Fruit fly (Drosophila melanogaster): ENCODE measurements around the gene CG14708.
A peak's percentile ranks its signal among the peaks of the same experiment; 100 is the strongest.

Gene CG14708

dm6 chr3R:11568873-11569450 lies 15.0 kb downstream of the CG14708 start, which contains the start of gene Mrp4 (continued):
- TF ChIP-seq dan (GFP tag; IDR thresholded peaks at IDR 0.05) (no peak), usp (GFP tag; optimal IDR thresholded peaks at IDR 0.05) (no peak), CG4730 (GFP tag; IDR thresholded peaks at IDR 0.05) (no peak), Antp (GFP tag; optimal IDR thresholded peaks at IDR 0.05) (no peak), cas (GFP tag; IDR thresholded peaks at IDR 0.05) (no peak), Asciz (GFP tag; optimal IDR thresholded peaks at IDR 0.05) (peak; percentile 54), da (GFP tag; optimal IDR thresholded peaks at IDR 0.05) (no peak), CG14050 (GFP tag; IDR thresholded peaks at IDR 0.05) (no peak), CG12391 (tag; optimal IDR thresholded peaks at IDR 0.05) (peak; percentile 29), CG12299 (tag; optimal IDR thresholded peaks at IDR 0.05) (peak; percentile 78), h (optimal IDR thresholded peaks at IDR 0.05) (no peak), pfk (GFP tag; optimal IDR thresholded peaks at IDR 0.05) (peak; percentile 60), sqz (GFP tag; optimal IDR thresholded peaks at IDR 0.05) (peak; percentile 48), YL-1 (GFP tag; optimal IDR thresholded peaks at IDR 0.05) (no peak), D19A (tag; optimal IDR thresholded peaks at IDR 0.05) (peak; percentile 10), Atf3 (GFP tag; optimal IDR thresholded peaks at IDR 0.05) (no peak), CG18476 (GFP tag; optimal IDR thresholded peaks at IDR 0.05) (no peak), CG2116 (GFP tag; optimal IDR thresholded peaks at IDR 0.05) (no peak), Ets97D (GFP tag; optimal IDR thresholded peaks at IDR 0.05) (peak; percentile 2), Adf1 (GFP tag; IDR thresholded peaks at IDR 0.05) (peak; percentile 21; the same call in 1 of the 2 replicates), Jarid2 (GFP tag; optimal IDR thresholded peaks at IDR 0.05) (peak; percentile 96), CG10431 (GFP tag; optimal IDR thresholded peaks at IDR 0.05) (peak; percentile 78), tin (GFP tag; optimal IDR thresholded peaks at IDR 0.05) (no peak), CG8089 (GFP tag; optimal IDR thresholded peaks at IDR 0.05) (no peak), tap (tag; optimal IDR thresholded peaks at IDR 0.05) (peak; percentile 49), nom (GFP tag; optimal IDR thresholded peaks at IDR 0.05) (peak; percentile 83), CG17361 (GFP tag; IDR thresholded peaks at IDR 0.05) (no peak), CG30431 (GFP tag; optimal IDR thresholded peaks at IDR 0.05) (no peak), CG15696 (tag; optimal IDR thresholded peaks at IDR 0.05) (no peak), HLH54F (GFP tag; optimal IDR thresholded peaks at IDR 0.05) (no peak), exex (tag; optimal IDR thresholded peaks at IDR 0.05) (peak; percentile 7), nerfin-1 (tag; optimal IDR thresholded peaks at IDR 0.05) (no peak), CG12769 (tag; optimal IDR thresholded peaks at IDR 0.05) (peak; percentile 70), lab (GFP tag; optimal IDR thresholded peaks at IDR 0.05) (peak; percentile 64), CG12659 (GFP tag; optimal IDR thresholded peaks at IDR 0.05) (no peak), CG13296 (GFP tag; optimal IDR thresholded peaks at IDR 0.05) (peak; percentile 80), toy (GFP tag; IDR thresholded peaks at IDR 0.05) (no peak), Spps (tag; optimal IDR thresholded peaks at IDR 0.05) (no peak), sna (GFP tag; IDR thresholded peaks at IDR 0.05; ENCODE audit: partially characterized antibody) (peak; percentile 66), Kr (GFP tag; optimal IDR thresholded peaks at IDR 0.05) (no peak), stwl (tag; optimal IDR thresholded peaks at IDR 0.05) (no peak), CG1024 (GFP tag; IDR thresholded peaks at IDR 0.05) (no peak), CG18764 (GFP tag; optimal IDR thresholded peaks at IDR 0.05) (no peak), CG3407 (GFP tag; optimal IDR thresholded peaks at IDR 0.05) (peak; percentile 48), tio (GFP tag; optimal IDR thresholded peaks at IDR 0.05) (no peak), Oaz (GFP tag; IDR thresholded peaks at IDR 0.05) (no peak), Med (GFP tag) (peak; percentile 79), CG8924 (tag; optimal IDR thresholded peaks at IDR 0.05) (peak; percentile 27), Side (GFP tag; optimal IDR thresholded peaks at IDR 0.05) (peak; percentile 46), maf-S (GFP tag; optimal IDR thresholded peaks at IDR 0.05) (no peak)
